Worm (Caenorhabditis elegans) whole organism, L1 larva: Measurements from ENCODE around the gene grk-2.

Experiments
- C04F5.9 ChIP-seq: sonication (generic microtip); optimal IDR thresholded peaks from 2 replicates; lab custom pipeline; 2016; ENCODE audit warnings: missing genetic modification characterization, missing compliant biosample characterization
- C16A3.4 ChIP-seq: fragments of 150-350 bp; optimal IDR thresholded peaks from 2 replicates; lab custom pipeline; 2014; ENCODE audit warnings: missing biosample characterization, missing genetic modification characterization
- C34B4.2 ChIP-seq: sonication (generic microtip); optimal IDR thresholded peaks from 2 replicates; lab custom pipeline; 2017; ENCODE audit warnings: mild to moderate bottlenecking, missing genetic modification characterization, missing compliant biosample characterization
- F16B12.6 ChIP-seq: fragments of 150-350 bp; optimal IDR thresholded peaks from 2 replicates; lab custom pipeline; 2014; ENCODE audit warnings: missing biosample characterization, missing genetic modification characterization
- Y116A8C.19 ChIP-seq: sonication (generic microtip); optimal IDR thresholded peaks from 2 replicates; lab custom pipeline; 2016; ENCODE audit warnings: missing compliant biosample characterization, missing genetic modification characterization, borderline replicate concordance
- aha-1 ChIP-seq: fragments of 150-350 bp; optimal IDR thresholded peaks from 2 replicates; lab custom pipeline; 2014; ENCODE audit warnings: missing biosample characterization, missing genetic modification characterization
- aly-2 ChIP-seq: fragments of 150-350 bp; optimal IDR thresholded peaks from 2 replicates; lab custom pipeline; 2014; ENCODE audit warnings: missing biosample characterization, missing genetic modification characterization
- ama-1 ChIP-seq: fragments of 150-350 bp; optimal IDR thresholded peaks from 2 replicates; lab custom pipeline; 2014
- ceh-8 ChIP-seq: fragments of 200-800 bp; sonication (Bioruptor generic); optimal IDR thresholded peaks from 2 replicates; lab custom pipeline; 2018; ENCODE audit warnings: mild to moderate bottlenecking, missing genetic modification characterization, moderate library complexity, missing compliant biosample characterization
- ceh-88 ChIP-seq: fragments of 200-800 bp; sonication (Bioruptor generic); IDR thresholded peaks from 2 replicates; pipeline ENCODE4 v1.3.6; 2022; ENCODE audit warnings: missing genetic modification characterization, missing compliant biosample characterization
- ceh-90 ChIP-seq: sonication (generic microtip); optimal IDR thresholded peaks from 2 replicates; lab custom pipeline; 2016; ENCODE audit warnings: missing genetic modification characterization, missing compliant biosample characterization
- ces-1 ChIP-seq: fragments of 150-350 bp; optimal IDR thresholded peaks from 2 replicates; lab custom pipeline; 2014; ENCODE audit warnings: missing biosample characterization, missing genetic modification reagents, missing genetic modification characterization
- dsc-1 ChIP-seq: sonication (generic microtip); optimal IDR thresholded peaks from 2 replicates; lab custom pipeline; 2016; ENCODE audit warnings: mild to moderate bottlenecking, missing genetic modification characterization, missing compliant biosample characterization
- efl-1 ChIP-seq, 4 experiments: fragments of 150-350 bp; optimal IDR thresholded peaks in 3 of 4; peaks in 1 of 4; 1 replicate in 1 of 4; 2 replicates in 3 of 4; lab custom pipeline; 2014; ENCODE audit warnings: missing biosample characterization in 2 of 4, missing genetic modification characterization in 2 of 4, missing genetic modification reagents in 2 of 4
- efl-3 ChIP-seq: fragments of 200-800 bp; sonication (Bioruptor generic); optimal IDR thresholded peaks from 2 replicates; lab custom pipeline; 2018; ENCODE audit warnings: mild to moderate bottlenecking, missing genetic modification characterization, missing compliant biosample characterization
- egl-13 ChIP-seq: sonication (generic microtip); optimal IDR thresholded peaks from 2 replicates; lab custom pipeline; 2016; ENCODE audit warnings: missing genotype, missing genetic modification reagents, missing genetic modification characterization, missing compliant biosample characterization
- elt-3 ChIP-seq, 6 experiments: fragments of 150-350 bp in 1 of 6; sonication (generic microtip); optimal IDR thresholded peaks; 2 replicates each; lab custom pipeline; 2017 to 2018; ENCODE audit warnings: missing biosample characterization in 6 of 6, missing genetic modification characterization in 6 of 6, inconsistent platforms in 1 of 6
- fkh-10 ChIP-seq: sonication (generic microtip); optimal IDR thresholded peaks from 2 replicates; lab custom pipeline; 2017; ENCODE audit warnings: missing biosample characterization, missing genetic modification reagents, missing genetic modification characterization
- fkh-8 ChIP-seq: sonication (generic microtip); optimal IDR thresholded peaks from 2 replicates; lab custom pipeline; 2016; ENCODE audit warnings: mild to moderate bottlenecking, missing genetic modification characterization, missing compliant biosample characterization
- fos-1 ChIP-seq: fragments of 150-350 bp; optimal IDR thresholded peaks from 2 replicates; lab custom pipeline; 2014; ENCODE audit warnings: missing biosample characterization, missing genetic modification characterization
- hlh-17 ChIP-seq: fragments of 200-800 bp; sonication (Bioruptor generic); optimal IDR thresholded peaks from 2 replicates; lab custom pipeline; 2018; ENCODE audit warnings: missing genetic modification characterization, mild to moderate bottlenecking, missing compliant biosample characterization, moderate library complexity, borderline replicate concordance
- isw-1 ChIP-seq: fragments of 200-800 bp; sonication (Bioruptor generic); IDR thresholded peaks from 2 replicates; pipeline ENCODE4 v1.3.6; 2022; ENCODE audit warnings: missing genetic modification characterization, missing compliant biosample characterization
- lin-13 ChIP-seq: fragments of 150-350 bp; optimal IDR thresholded peaks from 2 replicates; lab custom pipeline; 2014; ENCODE audit warnings: missing biosample characterization, missing genetic modification reagents, missing genetic modification characterization
- lin-15B ChIP-seq: fragments of 150-350 bp; sonication (generic microtip); optimal IDR thresholded peaks from 3 replicates; lab custom pipeline; 2014; ENCODE audit warnings: missing biosample characterization, missing genetic modification characterization
- lsy-2 ChIP-seq, 2 experiments: fragments of 150-350 bp; optimal IDR thresholded peaks; 2 replicates each; lab custom pipeline; 2014; ENCODE audit warnings: missing biosample characterization in 2 of 2, missing genetic modification characterization in 2 of 2
- mdl-1 ChIP-seq, 2 experiments: fragments of 150-350 bp; optimal IDR thresholded peaks; 2 replicates each; lab custom pipeline; 2014 to 2017; ENCODE audit warnings: missing biosample characterization in 2 of 2, missing genetic modification characterization in 2 of 2, inconsistent platforms in 1 of 2
- mef-2 ChIP-seq: fragments of 150-350 bp; optimal IDR thresholded peaks from 2 replicates; lab custom pipeline; 2014; ENCODE audit warnings: missing biosample characterization, missing genetic modification characterization
- nhr-11 ChIP-seq: fragments of 150-350 bp; optimal IDR thresholded peaks from 2 replicates; lab custom pipeline; 2014; ENCODE audit warnings: missing biosample characterization, missing genetic modification characterization
- nhr-12 ChIP-seq: sonication (generic microtip); optimal IDR thresholded peaks from 2 replicates; lab custom pipeline; 2017; ENCODE audit warnings: missing biosample characterization, missing genetic modification characterization
- nhr-19 ChIP-seq: fragments of 200-800 bp; sonication (Bioruptor generic); conservative IDR thresholded peaks from 2 replicates; pipeline ENCODE4 v1.3.6; 2022; ENCODE audit warnings: missing genetic modification characterization, missing compliant biosample characterization
- nhr-237 ChIP-seq: fragments of 150-350 bp; optimal IDR thresholded peaks from 2 replicates; lab custom pipeline; 2014; ENCODE audit warnings: missing biosample characterization, missing genetic modification characterization
- nhr-28 ChIP-seq: fragments of 150-350 bp; optimal IDR thresholded peaks from 2 replicates; lab custom pipeline; 2014; ENCODE audit warnings: missing biosample characterization, missing genetic modification characterization
- nhr-47 ChIP-seq: sonication (generic microtip); optimal IDR thresholded peaks from 2 replicates; lab custom pipeline; 2016; ENCODE audit warnings: mild to moderate bottlenecking, missing genetic modification characterization, moderate library complexity, missing compliant biosample characterization
- nhr-76 ChIP-seq: sonication (generic microtip); optimal IDR thresholded peaks from 2 replicates; lab custom pipeline; 2017; ENCODE audit warnings: missing biosample characterization, missing genetic modification characterization
- nhr-77 ChIP-seq: fragments of 150-350 bp; optimal IDR thresholded peaks from 2 replicates; lab custom pipeline; 2014; ENCODE audit warnings: missing biosample characterization, missing genetic modification characterization
- nhr-85 ChIP-seq: sonication (generic microtip); peaks from one replicate; lab custom pipeline; 2016; ENCODE audit warnings: missing genetic modification characterization, inconsistent platforms, missing compliant biosample characterization
- pag-3 ChIP-seq: sonication (generic microtip); optimal IDR thresholded peaks from 2 replicates; lab custom pipeline; 2017; ENCODE audit warnings: missing genetic modification characterization, mild to moderate bottlenecking, missing compliant biosample characterization, antibody characterized with exemption, borderline replicate concordance; ENCODE audit not compliant: insufficient read depth
- pax-3 ChIP-seq: fragments of 200-800 bp; sonication (Bioruptor generic); optimal IDR thresholded peaks from 2 replicates; lab custom pipeline; 2018; ENCODE audit warnings: mild to moderate bottlenecking, missing genetic modification characterization, moderate library complexity, missing compliant biosample characterization
- pqm-1 ChIP-seq: sonication (generic microtip); optimal IDR thresholded peaks from 3 replicates; lab custom pipeline; 2017; ENCODE audit warnings: missing biosample characterization, missing genetic modification characterization
- rnt-1 ChIP-seq: sonication (generic microtip); optimal IDR thresholded peaks from 2 replicates; lab custom pipeline; 2016; ENCODE audit warnings: mild to moderate bottlenecking, missing genetic modification characterization, moderate library complexity, missing compliant biosample characterization
- skn-1 ChIP-seq: fragments of 150-350 bp; optimal IDR thresholded peaks from 2 replicates; lab custom pipeline; 2014; ENCODE audit warnings: missing biosample characterization, missing genetic modification characterization
- snu-23 ChIP-seq: sonication (generic microtip); optimal IDR thresholded peaks from 2 replicates; lab custom pipeline; 2016; ENCODE audit warnings: missing genetic modification characterization, missing compliant biosample characterization
- sptf-1 ChIP-seq: fragments of 150-350 bp; optimal IDR thresholded peaks from 2 replicates; lab custom pipeline; 2014; ENCODE audit warnings: missing biosample characterization, missing genetic modification characterization
- sup-37 ChIP-seq: fragments of 200-800 bp; sonication (Bioruptor generic); optimal IDR thresholded peaks from 2 replicates; lab custom pipeline; 2018; ENCODE audit warnings: mild to moderate bottlenecking, missing genetic modification characterization, missing compliant biosample characterization
- tlp-1 ChIP-seq: fragments of 150-350 bp; optimal IDR thresholded peaks from 2 replicates; lab custom pipeline; 2014; ENCODE audit warnings: missing biosample characterization, missing genetic modification characterization
- unc-130 ChIP-seq: fragments of 150-350 bp; optimal IDR thresholded peaks from 2 replicates; lab custom pipeline; 2017; ENCODE audit warnings: missing biosample characterization, missing genetic modification characterization, inconsistent platforms
- unc-30 ChIP-seq: sonication (generic microtip); optimal IDR thresholded peaks from 2 replicates; lab custom pipeline; 2017; ENCODE audit warnings: missing biosample characterization, missing genetic modification characterization
- unc-62 ChIP-seq: fragments of 150-350 bp; optimal IDR thresholded peaks from 2 replicates; lab custom pipeline; 2014; ENCODE audit warnings: missing biosample characterization, missing genetic modification reagents, missing genetic modification characterization
- unc-86 ChIP-seq: sonication (generic microtip); optimal IDR thresholded peaks from 2 replicates; lab custom pipeline; 2016; ENCODE audit warnings: missing genetic modification characterization, missing compliant biosample characterization
- zag-1 ChIP-seq: fragments of 150-350 bp; optimal IDR thresholded peaks from 2 replicates; lab custom pipeline; 2014; ENCODE audit warnings: missing biosample characterization, missing genetic modification characterization
- ztf-11 ChIP-seq, 2 experiments: sonication (generic microtip); optimal IDR thresholded peaks; 2 replicates each; lab custom pipeline; 2016 to 2017; ENCODE audit warnings: missing genetic modification characterization in 2 of 2, missing biosample characterization in 1 of 2, missing compliant biosample characterization in 1 of 2
- ztf-4 ChIP-seq: fragments of 150-350 bp; optimal IDR thresholded peaks from 2 replicates; lab custom pipeline; 2014; ENCODE audit warnings: missing biosample characterization, missing genetic modification characterization

grk-2 gene

ce11 chrIII:668303-668893, 7.5 kb upstream of the grk-2 start, which contains the start of gene W02B3.3 (continued):
- TF ChIP-seq ztf-11 (tag; optimal IDR thresholded peaks at IDR 0.05; lab: Kevin White, UChicago), result no peak
- TF ChIP-seq elt-3 (tag; optimal IDR thresholded peaks at IDR 0.05; lab: Kevin White, UChicago), result no peak
- no peak for TF ChIP-seq nhr-77
- no peak for TF ChIP-seq F16B12.6 (tag; lab: Kevin White, UChicago)
- no peak for TF ChIP-seq hlh-17 (GFP tag; lab: Kevin White, UChicago)
- TF ChIP-seq fos-1 (tag; lab: Kevin White, UChicago), result peak; percentile 55
- peak; percentile 42 to 70 for TF ChIP-seq lsy-2 (tag; optimal IDR thresholded peaks at IDR 0.05; lab: Kevin White, UChicago)
- TF ChIP-seq nhr-85 (tag; lab: Kevin White, UChicago), result no peak
- no peak for TF ChIP-seq pqm-1
- TF ChIP-seq Y116A8C.19 (tag; lab: Kevin White, UChicago), result no peak
- TF ChIP-seq pax-3, result no peak
- no peak for TF ChIP-seq C34B4.2 (tag; lab: Kevin White, UChicago)
- no peak for TF ChIP-seq mef-2
- TF ChIP-seq ces-1 (GFP tag; lab: Kevin White, UChicago), result peak; percentile 50
- TF ChIP-seq dsc-1, result peak; percentile 70
- no peak for TF ChIP-seq unc-30 (tag; lab: Kevin White, UChicago)
- TF ChIP-seq nhr-237 (tag; lab: Kevin White, UChicago), result no peak
- TF ChIP-seq snu-23 (GFP tag; lab: Kevin White, UChicago), result peak; percentile 79
- TF ChIP-seq lin-13 (GFP tag; lab: Kevin White, UChicago), result peak; percentile 8
- no peak for TF ChIP-seq unc-62 (GFP tag; lab: Kevin White, UChicago)
- peak; percentile 79 for TF ChIP-seq nhr-47 (tag; lab: Kevin White, UChicago)
- peak; percentile 94 for TF ChIP-seq fkh-10
- no peak for TF ChIP-seq aha-1
- peak; percentile 29 for TF ChIP-seq C16A3.4 (tag; lab: Kevin White, UChicago)
- TF ChIP-seq efl-3 (GFP tag; lab: Kevin White, UChicago), result no peak
- no peak for TF ChIP-seq aly-2 (tag; lab: Kevin White, UChicago)
- TF ChIP-seq fkh-8 (tag; lab: Kevin White, UChicago), result peak; percentile 92
- peak; percentile 48 for TF ChIP-seq ceh-8 (GFP tag; lab: Kevin White, UChicago)
- peak; percentile 58 for TF ChIP-seq ztf-4
- TF ChIP-seq mdl-1 (tag; optimal IDR thresholded peaks at IDR 0.05; lab: Kevin White, UChicago), result peak in 1 of 2 experiments; percentile 34
- peak; percentile 8 for TF ChIP-seq lin-15B
- peak; percentile 30 for TF ChIP-seq skn-1 (tag; lab: Kevin White, UChicago)
- no peak for TF ChIP-seq ama-1
- TF ChIP-seq rnt-1 (tag; lab: Kevin White, UChicago), result peak; percentile 53
- TF ChIP-seq pag-3 (tag; lab: Kevin White, UChicago), result peak; percentile 70
- peak; percentile 66 for TF ChIP-seq isw-1 (GFP tag; lab: Robert Waterston, UW)
- no peak for TF ChIP-seq C04F5.9
- no peak for TF ChIP-seq nhr-11 (tag; lab: Kevin White, UChicago)
- TF ChIP-seq unc-86 (tag; lab: Kevin White, UChicago), result peak; percentile 86
- TF ChIP-seq ceh-90, result no peak
- TF ChIP-seq unc-130, result peak; percentile 42
- TF ChIP-seq efl-1 (optimal IDR thresholded peaks at IDR 0.05; lab: Kevin White, UChicago), result peak; percentile 42 to 47
- no peak for TF ChIP-seq efl-1 (GFP tag; optimal IDR thresholded peaks at IDR 0.05 in 1 of 2; lab: Kevin White, UChicago)
- TF ChIP-seq nhr-12 (tag; lab: Kevin White, UChicago), result no peak
- TF ChIP-seq ceh-88, result no peak
- TF ChIP-seq sup-37 (GFP tag; lab: Kevin White, UChicago), result no peak
- TF ChIP-seq nhr-19, result 0 out of 2 replicates have a peak, but pooled peaks have one; percentile 9
- peak; percentile 80 for TF ChIP-seq egl-13
- no peak for TF ChIP-seq nhr-28 (tag; lab: Kevin White, UChicago)
- no peak for TF ChIP-seq sptf-1
- TF ChIP-seq nhr-76, result no peak
- TF ChIP-seq zag-1 (tag; lab: Kevin White, UChicago), result no peak
- TF ChIP-seq tlp-1, result no peak
